Worm (Caenorhabditis elegans): ENCODE results near the gene CC8.2.
A peak's percentile ranks its signal among the peaks of the same experiment; 100 is the strongest.

Gene CC8.2

ce11 chrIV:3647551-3647950, 933 bp downstream of the CC8.2 start (continued):
- TF ChIP-seq zip-11 (GFP tag; IDR thresholded peaks at IDR 0.05) (no peak), lsy-2 (tag; optimal IDR thresholded peaks at IDR 0.05) (no peak), lin-29 (GFP tag; IDR thresholded peaks at IDR 0.05) (no peak)

- TF ChIP-seq aha-1 (tag) (peak; percentile 79), nhr-41 (GFP tag; IDR thresholded peaks at IDR 0.05) (no peak), hlh-30 (tag; optimal IDR thresholded peaks at IDR 0.05; ENCODE audit: insufficient read depth) (no peak), dve-1 (tag; optimal IDR thresholded peaks at IDR 0.05; ENCODE audit: insufficient read depth) (no peak), nhr-76 (tag; optimal IDR thresholded peaks at IDR 0.05) (no peak), Y48G9A.11 (GFP tag; IDR thresholded peaks at IDR 0.05) (no peak), set-16 (GFP tag; IDR thresholded peaks at IDR 0.05) (peak; percentile 63), mep-1 (tag; optimal IDR thresholded peaks at IDR 0.05) (no peak), spr-3 (GFP tag; optimal IDR thresholded peaks at IDR 0.05) (no peak), Y5F2A.4 (GFP tag; optimal IDR thresholded peaks at IDR 0.05) (no peak), mxl-3 (GFP tag; optimal IDR thresholded peaks at IDR 0.05) (peak; percentile 1), unc-62 (GFP tag; optimal IDR thresholded peaks at IDR 0.05 in 1 of 2) (no peak), unc-62 (tag; optimal IDR thresholded peaks at IDR 0.05) (no peak), ama-1 (optimal IDR thresholded peaks at IDR 0.05) (peak; percentile 44), lin-1 (GFP tag; IDR thresholded peaks at IDR 0.05) (no peak), D1046.2 (GFP tag; IDR thresholded peaks at IDR 0.05) (0 out of 2 replicates have a peak, but pooled peaks have one; percentile 33), vab-7 (GFP tag; IDR thresholded peaks at IDR 0.05) (no peak), lin-15B (tag; optimal IDR thresholded peaks at IDR 0.05) (no peak), ceh-28 (tag; optimal IDR thresholded peaks at IDR 0.05) (peak; percentile 73), F26F4.8 (GFP tag; conservative IDR thresholded peaks at IDR 0.05) (no peak), daf-8 (GFP tag; IDR thresholded peaks at IDR 0.05) (no peak), lsy-2 (tag; optimal IDR thresholded peaks at IDR 0.05) (no peak), lin-38 (GFP tag; IDR thresholded peaks at IDR 0.05) (0 out of 2 replicates have a peak, but pooled peaks have one; percentile 6), F10B5.3 (tag; optimal IDR thresholded peaks at IDR 0.05) (no peak)
Measured at ce11 chrIV:3646338-3647154, 1.9 kb downstream of the CC8.2 start.

- TF ChIP-seq nhr-41 (GFP tag; IDR thresholded peaks at IDR 0.05) (no peak), daf-12 (tag; optimal IDR thresholded peaks at IDR 0.05) (no peak), set-16 (GFP tag; IDR thresholded peaks at IDR 0.05) (peak; percentile 89), snpc-1.2 (GFP tag; IDR thresholded peaks at IDR 0.05) (0 out of 2 replicates have a peak, but pooled peaks have one; percentile 44), nhr-76 (tag; optimal IDR thresholded peaks at IDR 0.05) (no peak), hmg-1.1 (GFP tag; IDR thresholded peaks at IDR 0.05) (peak; percentile 37; the same call in 1 of the 2 replicates)
Measured at ce11 chrIV:3645487-3645886, 3.0 kb downstream of the CC8.2 start.

ce11 chrIV:3644863-3645378, 3.6 kb downstream of the CC8.2 start:
- 0 out of 2 replicates have a peak, but pooled peaks have one; percentile 58 for TF ChIP-seq T26A8.4 (GFP tag; IDR thresholded peaks at IDR 0.05)
- TF ChIP-seq mep-1 (tag; optimal IDR thresholded peaks at IDR 0.05) = peak; percentile 63
- peak; percentile 85 for TF ChIP-seq aha-1 (tag)
- TF ChIP-seq hlh-11 (tag; optimal IDR thresholded peaks at IDR 0.05) = peak; percentile 9
- TF ChIP-seq lsy-2 (tag; optimal IDR thresholded peaks at IDR 0.05) = peak in 1 of 2 experiments; percentile 52
- peak; percentile 12 for TF ChIP-seq nhr-102 (tag; optimal IDR thresholded peaks at IDR 0.05)
- no peak for TF ChIP-seq egl-43 (GFP tag; IDR thresholded peaks at IDR 0.05)
- peak; percentile 50 for TF ChIP-seq T20F7.1 (GFP tag; optimal IDR thresholded peaks at IDR 0.05)
- TF ChIP-seq aly-2 (tag; optimal IDR thresholded peaks at IDR 0.05) = no peak
- no peak for TF ChIP-seq ceh-44 (GFP tag; IDR thresholded peaks at IDR 0.05)
- no peak for TF ChIP-seq lin-15B (tag; optimal IDR thresholded peaks at IDR 0.05)
- 0 out of 2 replicates have a peak, but pooled peaks have one; percentile 6 for TF ChIP-seq tra-1 (GFP tag; IDR thresholded peaks at IDR 0.05)
- TF ChIP-seq daf-16 (GFP tag; optimal IDR thresholded peaks at IDR 0.05) = peak in 1 of 2 experiments; percentile 50
- TF ChIP-seq daf-16 (tag; optimal IDR thresholded peaks at IDR 0.05) = peak; percentile 51
- peak; percentile 39; the same call in 1 of the 2 replicates for TF ChIP-seq mdt-29 (GFP tag; IDR thresholded peaks at IDR 0.05)
- TF ChIP-seq Y75B8A.6 (GFP tag; IDR thresholded peaks at IDR 0.05) = no peak
- peak; percentile 66; the same call in 1 of the 2 replicates for TF ChIP-seq zfp-3 (GFP tag; conservative IDR thresholded peaks at IDR 0.05)
